Worm (Caenorhabditis elegans) whole organism, late embryonic: ENCODE results near the gene T28H11.8.

ENCODE experiments used
- C38D4.7 ChIP-seq: fragments of 200-800 bp; sonication (Bioruptor generic); optimal IDR thresholded peaks from 2 replicates; lab custom pipeline; 2018; ENCODE audit warnings: mild to moderate bottlenecking, missing genetic modification characterization, moderate library complexity, missing compliant biosample characterization
- K09A11.1 ChIP-seq: sonication (generic microtip); optimal IDR thresholded peaks from 2 replicates; lab custom pipeline; 2017; ENCODE audit warnings: antibody characterized with exemption, mild to moderate bottlenecking, missing genetic modification characterization, missing compliant biosample characterization; ENCODE audit not compliant: insufficient read depth
- ahr-1 ChIP-seq: sonication (generic microtip); optimal IDR thresholded peaks from 2 replicates; lab custom pipeline; 2016; ENCODE audit warnings: missing genetic modification characterization, missing compliant biosample characterization
- ceh-18 ChIP-seq: sonication (generic microtip); optimal IDR thresholded peaks from 2 replicates; lab custom pipeline; 2016; ENCODE audit warnings: missing genetic modification characterization, missing compliant biosample characterization
- ceh-19 ChIP-seq: fragments of 200-800 bp; sonication (Bioruptor generic); optimal IDR thresholded peaks from 2 replicates; lab custom pipeline; 2018; ENCODE audit warnings: mild to moderate bottlenecking, missing genetic modification characterization, missing compliant biosample characterization
- ceh-2 ChIP-seq: sonication (generic microtip); optimal IDR thresholded peaks from 2 replicates; lab custom pipeline; 2016; ENCODE audit warnings: missing genotype, missing genetic modification characterization, missing compliant biosample characterization
- ceh-24 ChIP-seq: sonication (generic microtip); optimal IDR thresholded peaks from 2 replicates; lab custom pipeline; 2016; ENCODE audit warnings: mild to moderate bottlenecking, missing genetic modification characterization, missing compliant biosample characterization
- ceh-34 ChIP-seq: sonication (generic microtip); optimal IDR thresholded peaks from 2 replicates; lab custom pipeline; 2016; ENCODE audit warnings: mild to moderate bottlenecking, missing genetic modification characterization, missing compliant biosample characterization
- ceh-45 ChIP-seq: fragments of 200-800 bp; sonication (Bioruptor generic); IDR thresholded peaks from 2 replicates; pipeline ENCODE4 v1.3.6; 2022; ENCODE audit warnings: missing genetic modification reagents, missing genetic modification characterization, missing compliant biosample characterization
- ceh-6 ChIP-seq: fragments of 200-800 bp; sonication (Bioruptor generic); optimal IDR thresholded peaks from 2 replicates; lab custom pipeline; 2018; ENCODE audit warnings: mild to moderate bottlenecking, missing genetic modification characterization, missing compliant biosample characterization
- che-1 ChIP-seq: sonication (generic microtip); optimal IDR thresholded peaks from 2 replicates; lab custom pipeline; 2016; ENCODE audit warnings: mild to moderate bottlenecking, missing genetic modification characterization, missing compliant biosample characterization
- dmd-4 ChIP-seq: sonication (generic microtip); optimal IDR thresholded peaks from 2 replicates; lab custom pipeline; 2016; ENCODE audit warnings: borderline replicate concordance, missing genetic modification characterization, missing compliant biosample characterization
- dve-1 ChIP-seq: sonication (generic microtip); optimal IDR thresholded peaks from 2 replicates; lab custom pipeline; 2017; ENCODE audit warnings: antibody characterized with exemption, mild to moderate bottlenecking, missing genetic modification characterization, missing compliant biosample characterization
- elt-2 ChIP-seq: sonication (generic microtip); optimal IDR thresholded peaks from 2 replicates; lab custom pipeline; 2016; ENCODE audit warnings: missing genetic modification reagents, missing genetic modification characterization, missing compliant biosample characterization
- elt-4 ChIP-seq: sonication (generic microtip); optimal IDR thresholded peaks from 2 replicates; lab custom pipeline; 2016; ENCODE audit warnings: missing genetic modification characterization, missing compliant biosample characterization
- ets-4 ChIP-seq: sonication (generic microtip); optimal IDR thresholded peaks from 2 replicates; lab custom pipeline; 2016; ENCODE audit warnings: missing genetic modification characterization, missing compliant biosample characterization
- eyg-1 ChIP-seq: sonication (generic microtip); optimal IDR thresholded peaks from 2 replicates; lab custom pipeline; 2016; ENCODE audit warnings: missing genotype, missing genetic modification characterization, missing compliant biosample characterization
- gmeb-2 ChIP-seq: sonication (generic microtip); optimal IDR thresholded peaks from 2 replicates; lab custom pipeline; 2016; ENCODE audit warnings: missing genetic modification characterization, inconsistent platforms, missing compliant biosample characterization
- hlh-15 ChIP-seq: sonication (generic microtip); optimal IDR thresholded peaks from 2 replicates; lab custom pipeline; 2016; ENCODE audit warnings: missing genetic modification characterization, missing compliant biosample characterization
- hlh-30 ChIP-seq: sonication (generic microtip); optimal IDR thresholded peaks from 2 replicates; lab custom pipeline; 2017; ENCODE audit warnings: antibody characterized with exemption, missing genetic modification characterization, missing compliant biosample characterization; ENCODE audit not compliant: insufficient read depth
- lin-11 ChIP-seq: fragments of 200-800 bp; sonication (Bioruptor generic); optimal IDR thresholded peaks from 2 replicates; lab custom pipeline; 2018; ENCODE audit warnings: mild to moderate bottlenecking, missing genetic modification characterization, missing compliant biosample characterization
- mec-3 ChIP-seq: sonication (generic microtip); optimal IDR thresholded peaks from 2 replicates; lab custom pipeline; 2016; ENCODE audit warnings: borderline replicate concordance, missing genetic modification characterization, missing compliant biosample characterization
- nfya-1 ChIP-seq: sonication (generic microtip); optimal IDR thresholded peaks from 2 replicates; lab custom pipeline; 2017; ENCODE audit warnings: missing genetic modification characterization, mild to moderate bottlenecking, missing compliant biosample characterization, antibody characterized with exemption, moderate library complexity
- nhr-232 ChIP-seq: sonication (generic microtip); optimal IDR thresholded peaks from 2 replicates; lab custom pipeline; 2016; ENCODE audit warnings: missing genetic modification characterization, missing compliant biosample characterization
- npax-4 ChIP-seq: sonication (generic microtip); optimal IDR thresholded peaks from 2 replicates; lab custom pipeline; 2016; ENCODE audit warnings: missing genetic modification characterization, missing compliant biosample characterization
- pat-9 ChIP-seq: fragments of 200-800 bp; sonication (Bioruptor generic); optimal IDR thresholded peaks from 2 replicates; lab custom pipeline; 2018; ENCODE audit warnings: mild to moderate bottlenecking, missing genetic modification characterization, moderate library complexity, missing compliant biosample characterization
- pax-1 ChIP-seq: fragments of 150-350 bp; optimal IDR thresholded peaks from 2 replicates; lab custom pipeline; 2014; ENCODE audit warnings: missing biosample characterization, missing genetic modification characterization
- pha-2 ChIP-seq: sonication (generic microtip); optimal IDR thresholded peaks from 2 replicates; lab custom pipeline; 2017; ENCODE audit warnings: mild to moderate bottlenecking, missing genetic modification characterization, missing compliant biosample characterization
- pros-1 ChIP-seq: fragments of 150-350 bp; optimal IDR thresholded peaks from 2 replicates; lab custom pipeline; 2014; ENCODE audit warnings: missing biosample characterization, missing genetic modification reagents, missing genetic modification characterization
- ref-2 ChIP-seq: sonication (generic microtip); optimal IDR thresholded peaks from 2 replicates; lab custom pipeline; 2016; ENCODE audit warnings: missing genetic modification characterization, missing compliant biosample characterization
- sox-2 ChIP-seq: fragments of 200-800 bp; sonication (Bioruptor generic); IDR thresholded peaks from 2 replicates; pipeline ENCODE4 v1.3.6; 2022; ENCODE audit warnings: missing genetic modification reagents, missing genetic modification characterization, missing compliant biosample characterization
- sox-4 ChIP-seq: sonication (generic microtip); optimal IDR thresholded peaks from 2 replicates; lab custom pipeline; 2017; ENCODE audit warnings: mild to moderate bottlenecking, missing genetic modification characterization, inconsistent platforms, missing compliant biosample characterization
- syd-9 ChIP-seq: sonication (generic microtip); optimal IDR thresholded peaks from 2 replicates; lab custom pipeline; 2016; ENCODE audit warnings: mild to moderate bottlenecking, missing genetic modification characterization, moderate library complexity, missing compliant biosample characterization
- tbx-2 ChIP-seq: sonication (generic microtip); optimal IDR thresholded peaks from 2 replicates; lab custom pipeline; 2016; ENCODE audit warnings: missing genetic modification characterization, missing compliant biosample characterization
- tbx-7 ChIP-seq: sonication (generic microtip); optimal IDR thresholded peaks from 2 replicates; lab custom pipeline; 2016; ENCODE audit warnings: missing genotype, missing genetic modification characterization, missing compliant biosample characterization
- ttx-3 ChIP-seq: sonication (generic microtip); optimal IDR thresholded peaks from 2 replicates; lab custom pipeline; 2016; ENCODE audit warnings: missing genetic modification reagents, missing genetic modification characterization, missing compliant biosample characterization
- unc-55 ChIP-seq: sonication (generic microtip); optimal IDR thresholded peaks from 2 replicates; lab custom pipeline; 2017; ENCODE audit warnings: missing biosample characterization, missing genetic modification reagents, missing genetic modification characterization
- ztf-16 ChIP-seq: sonication (generic microtip); optimal IDR thresholded peaks from 2 replicates; lab custom pipeline; 2017; ENCODE audit warnings: missing genetic modification characterization, missing compliant biosample characterization

Gene T28H11.8

ce11 chrIV:5038744-5039143 lies 18.3 kb upstream of the T28H11.8 start:
- TF ChIP-seq gmeb-2, result peak; percentile 38
- TF ChIP-seq nhr-232 (tag; lab: Kevin White, UChicago), result peak; percentile 32
- TF ChIP-seq C38D4.7 (GFP tag; lab: Kevin White, UChicago), result peak; percentile 26
- no peak for TF ChIP-seq syd-9 (tag; lab: Kevin White, UChicago)
- no peak for TF ChIP-seq eyg-1 (tag; lab: Kevin White, UChicago)
- peak; percentile 3 for TF ChIP-seq lin-11 (tag; lab: Kevin White, UChicago)
- TF ChIP-seq ceh-45 (GFP tag; lab: Robert Waterston, UW), result 0 out of 2 replicates have a peak, but pooled peaks have one; percentile 8
- peak; percentile 29 for TF ChIP-seq sox-4
- no peak for TF ChIP-seq ceh-34 (tag; lab: Kevin White, UChicago)
- TF ChIP-seq nfya-1, result peak; percentile 3
- peak; percentile 39 for TF ChIP-seq che-1 (tag; lab: Kevin White, UChicago)
- TF ChIP-seq pat-9 (tag; lab: Kevin White, UChicago), result peak; percentile 23
- TF ChIP-seq dve-1 (tag; lab: Kevin White, UChicago), result no peak
- no peak for TF ChIP-seq ets-4 (tag; lab: Kevin White, UChicago)
- no peak for TF ChIP-seq npax-4 (tag; lab: Kevin White, UChicago)
- TF ChIP-seq ceh-6 (GFP tag; lab: Kevin White, UChicago), result peak; percentile 21
- peak; percentile 39 for TF ChIP-seq ttx-3

- TF ChIP-seq elt-4 (tag; lab: Kevin White, UChicago) (no peak), sox-4 (no peak), ceh-2 (tag; lab: Kevin White, UChicago) (no peak), npax-4 (tag; lab: Kevin White, UChicago) (no peak), ztf-16 (no peak), ceh-19 (GFP tag; lab: Kevin White, UChicago) (no peak), sox-2 (GFP tag; lab: Robert Waterston, UW) (no peak), hlh-30 (tag; lab: Kevin White, UChicago) (no peak), tbx-2 (no peak), pros-1 (tag; lab: Kevin White, UChicago) (no peak), pat-9 (tag; lab: Kevin White, UChicago) (no peak), lin-11 (tag; lab: Kevin White, UChicago) (no peak)
Observed at ce11 chrIV:5037489-5037888, 17.1 kb upstream of the T28H11.8 start, which contains the start of gene C09B9.1. Gene C09B9.1, plus strand, starts transcription at chrIV:5037789.

ce11 chrIV:5033276-5033675 lies 12.8 kb upstream of the T28H11.8 start, which contains the start of gene C09B9.4:
Gene C09B9.4, minus strand, starts transcription at chrIV:5033376.
- TF ChIP-seq mec-3 (tag; lab: Kevin White, UChicago), result no peak
- no peak for TF ChIP-seq dmd-4 (tag; lab: Kevin White, UChicago)

ce11 chrIV:5031346-5031745 lies 10.9 kb upstream of the T28H11.8 start:
- TF ChIP-seq mec-3 (tag; lab: Kevin White, UChicago) (no peak), ref-2 (tag; lab: Kevin White, UChicago) (no peak), tbx-2 (no peak), C38D4.7 (GFP tag; lab: Kevin White, UChicago) (no peak), ahr-1 (no peak), ceh-34 (tag; lab: Kevin White, UChicago) (no peak), dve-1 (tag; lab: Kevin White, UChicago) (no peak), tbx-7 (tag; lab: Kevin White, UChicago) (no peak), ceh-18 (no peak), che-1 (tag; lab: Kevin White, UChicago) (no peak)

ce11 chrIV:5028978-5029377 lies 8.5 kb upstream of the T28H11.8 start, which contains the start of the genes best-6 and C09B9.2:
Gene best-6, minus strand, starts transcription at chrIV:5029078.
Gene C09B9.2, plus strand, starts transcription at chrIV:5029291.
- TF ChIP-seq elt-2 (no peak), K09A11.1 (no peak), pha-2 (tag; lab: Kevin White, UChicago) (no peak), tbx-2 (no peak), hlh-15 (no peak), unc-55 (no peak), sox-2 (GFP tag; lab: Robert Waterston, UW) (no peak), C38D4.7 (GFP tag; lab: Kevin White, UChicago) (no peak), lin-11 (tag; lab: Kevin White, UChicago) (no peak), ceh-24 (tag; lab: Kevin White, UChicago) (no peak), pax-1 (no peak), npax-4 (tag; lab: Kevin White, UChicago) (no peak), syd-9 (tag; lab: Kevin White, UChicago) (no peak), ceh-6 (GFP tag; lab: Kevin White, UChicago) (no peak), elt-4 (tag; lab: Kevin White, UChicago) (no peak)
